Fruit fly (Drosophila melanogaster) whole organism, embryonic: Measurements from ENCODE around the gene IntS10.

Source experiments
- BtbVII ChIP-seq: fragments of 200-800 bp; sonication (Bioruptor generic); optimal IDR thresholded peaks from 3 replicates; lab custom pipeline; 2017; ENCODE audit warnings: missing biosample characterization, mild to moderate bottlenecking, missing genetic modification characterization
- CG10462 ChIP-seq: fragments of 200-800 bp; sonication (Bioruptor generic); optimal IDR thresholded peaks from 2 replicates; lab custom pipeline; 2016; ENCODE audit warnings: missing biosample characterization, missing genetic modification characterization
- CG11504 ChIP-seq: fragments of 200-800 bp; sonication (Bioruptor generic); optimal IDR thresholded peaks from 3 replicates; lab custom pipeline; 2019; ENCODE audit warnings: missing biosample characterization, mild to moderate bottlenecking, missing genetic modification characterization, moderate library complexity
- CG12219 ChIP-seq: fragments of 200-800 bp; sonication (Bioruptor generic); optimal IDR thresholded peaks from 3 replicates; lab custom pipeline; 2018; ENCODE audit warnings: missing biosample characterization, mild to moderate bottlenecking, missing genetic modification characterization
- CG14441 ChIP-seq: fragments of 200-800 bp; sonication (Bioruptor generic); IDR thresholded peaks from 2 replicates; pipeline ENCODE4 v1.3.6; 2022; ENCODE audit warnings: missing biosample characterization, missing genetic modification characterization
- CG2712 ChIP-seq: fragments of 200-800 bp; optimal IDR thresholded peaks from 3 replicates; lab custom pipeline; 2019; ENCODE audit warnings: missing biosample characterization, mild to moderate bottlenecking, missing genetic modification characterization, moderate library complexity
- CG4404 ChIP-seq: fragments of 200-800 bp; sonication (Bioruptor generic); IDR thresholded peaks from 2 replicates; pipeline ENCODE4 v1.3.6; 2022; ENCODE audit warnings: missing biosample characterization, missing genetic modification characterization
- CG4730 ChIP-seq: fragments of 200-800 bp; sonication (Bioruptor generic); IDR thresholded peaks from 2 replicates; pipeline ENCODE4 v1.3.6; 2022; ENCODE audit warnings: missing biosample characterization, missing genetic modification characterization
- CG7786 ChIP-seq: fragments of 200-800 bp; sonication (Bioruptor generic); optimal IDR thresholded peaks from 2 replicates; lab custom pipeline; 2016; ENCODE audit warnings: missing biosample characterization, missing genetic modification characterization
- CG7839 ChIP-seq: fragments of 200-800 bp; sonication (Bioruptor generic); optimal IDR thresholded peaks from 3 replicates; lab custom pipeline; 2018; ENCODE audit warnings: missing biosample characterization, mild to moderate bottlenecking, missing genetic modification characterization, moderate library complexity
- CG8290 ChIP-seq, 3 experiments: fragments of 200-800 bp; sonication (Bioruptor generic); optimal IDR thresholded peaks; 2 replicates each; lab custom pipeline; 2016 to 2019; ENCODE audit warnings: missing biosample characterization in 3 of 3, missing genetic modification characterization in 3 of 3, mild to moderate bottlenecking in 2 of 3, moderate library complexity in 1 of 3
- CG8388 ChIP-seq: fragments of 200-800 bp; sonication (Bioruptor generic); optimal IDR thresholded peaks from 2 replicates; lab custom pipeline; 2019; ENCODE audit warnings: missing biosample characterization, mild to moderate bottlenecking, missing genetic modification characterization, moderate library complexity
- CG9215 ChIP-seq: fragments of 200-800 bp; sonication (Bioruptor generic); IDR thresholded peaks from 2 replicates; pipeline ENCODE4 v1.3.6; 2022; ENCODE audit warnings: missing biosample characterization, missing genetic modification characterization
- Gug ChIP-seq: fragments of 200-800 bp; sonication (Bioruptor generic); IDR thresholded peaks from 4 replicates; pipeline ENCODE4 v1.3.6; 2022; ENCODE audit warnings: missing biosample characterization, missing genetic modification characterization
- NC2β ChIP-seq: fragments of 200-800 bp; sonication (Bioruptor generic); optimal IDR thresholded peaks from 2 replicates; lab custom pipeline; 2016; ENCODE audit warnings: missing biosample characterization, missing genetic modification characterization
- NfI ChIP-seq: fragments of 200-800 bp; sonication (Bioruptor generic); optimal IDR thresholded peaks from 3 replicates; lab custom pipeline; 2018; ENCODE audit warnings: missing biosample characterization, mild to moderate bottlenecking, missing genetic modification characterization, moderate library complexity
- Ptx1 ChIP-seq: fragments of 200-800 bp; sonication (Bioruptor generic); IDR thresholded peaks from 2 replicates; pipeline ENCODE4 v1.3.6; 2022; ENCODE audit warnings: missing biosample characterization, missing genetic modification characterization
- Ravus ChIP-seq: fragments of 200-800 bp; sonication (Bioruptor generic); IDR thresholded peaks from 2 replicates; pipeline ENCODE4 v1.3.6; 2022; ENCODE audit warnings: missing biosample characterization, missing genetic modification characterization
- Sox100B ChIP-seq: fragments of 200-800 bp; sonication (Bioruptor generic); optimal IDR thresholded peaks from 3 replicates; lab custom pipeline; 2018; ENCODE audit warnings: missing biosample characterization, mild to moderate bottlenecking, missing genetic modification characterization
- Sox102F ChIP-seq: fragments of 200-800 bp; sonication (Bioruptor generic); optimal IDR thresholded peaks from 2 replicates; lab custom pipeline; 2018; ENCODE audit warnings: missing biosample characterization, mild to moderate bottlenecking, missing genetic modification characterization, moderate library complexity
- Xbp1 ChIP-seq: fragments of 200-800 bp; sonication (Bioruptor generic); optimal IDR thresholded peaks from 3 replicates; lab custom pipeline; 2016; ENCODE audit warnings: missing biosample characterization, mild to moderate bottlenecking, missing genetic modification characterization
- Xrp1 ChIP-seq: fragments of 200-800 bp; sonication (Bioruptor generic); IDR thresholded peaks from 2 replicates; pipeline ENCODE4 v1.3.6; 2022; ENCODE audit warnings: missing biosample characterization, missing genetic modification characterization
- bbx ChIP-seq: fragments of 200-800 bp; sonication (Bioruptor generic); IDR thresholded peaks from 2 replicates; pipeline ENCODE4 v1.3.6; 2022; ENCODE audit warnings: missing biosample characterization, missing genetic modification characterization; ENCODE audit not compliant: partially characterized antibody
- bsh ChIP-seq, 2 experiments: fragments of 200-800 bp; sonication (Bioruptor generic); optimal IDR thresholded peaks; 2 replicates each; lab custom pipeline; 2017 to 2018; ENCODE audit warnings: mild to moderate bottlenecking in 2 of 2, missing biosample characterization in 2 of 2, missing genetic modification characterization in 2 of 2, moderate library complexity in 1 of 2
- chif ChIP-seq, 2 experiments: fragments of 200-800 bp; sonication (Bioruptor generic); optimal IDR thresholded peaks; 3 replicates each; lab custom pipeline; 2016; ENCODE audit warnings: missing biosample characterization in 2 of 2, missing genetic modification characterization in 2 of 2
- chinmo ChIP-seq: fragments of 200-800 bp; sonication (Bioruptor generic); IDR thresholded peaks from 4 replicates; pipeline ENCODE4 v1.3.6; 2022; ENCODE audit warnings: missing biosample characterization, missing genetic modification characterization; ENCODE audit not compliant: partially characterized antibody
- chm ChIP-seq: fragments of 200-800 bp; sonication (Bioruptor generic); IDR thresholded peaks from 2 replicates; pipeline ENCODE4 v1.3.6; 2022; ENCODE audit warnings: missing biosample characterization, missing genetic modification characterization
- dysf ChIP-seq: fragments of 200-800 bp; sonication (Bioruptor generic); IDR thresholded peaks from 3 replicates; pipeline ENCODE4 v1.3.6; 2022; ENCODE audit warnings: missing biosample characterization, missing genetic modification characterization
- eve ChIP-seq, 2 experiments: fragments of >200 bp; optimal IDR thresholded peaks; 2 replicates each; lab custom pipeline; 2017; ENCODE audit warnings: missing biosample characterization in 2 of 2, missing genetic modification characterization in 2 of 2
- fd96Cb ChIP-seq: fragments of 200-800 bp; sonication (Bioruptor generic); optimal IDR thresholded peaks from 2 replicates; lab custom pipeline; 2018; ENCODE audit warnings: missing biosample characterization, mild to moderate bottlenecking, missing genetic modification characterization, moderate library complexity
- inv ChIP-seq: fragments of 200-800 bp; sonication (Bioruptor generic); IDR thresholded peaks from 2 replicates; pipeline ENCODE4 v1.3.6; 2022; ENCODE audit warnings: missing biosample characterization, missing genetic modification characterization; ENCODE audit not compliant: partially characterized antibody
- ken ChIP-seq: fragments of 200-800 bp; sonication (Bioruptor generic); IDR thresholded peaks from 3 replicates; pipeline ENCODE4 v1.3.6; 2022; ENCODE audit warnings: missing biosample characterization, missing genetic modification characterization
- lmd ChIP-seq: fragments of 200-800 bp; sonication (Bioruptor generic); IDR thresholded peaks from 2 replicates; pipeline ENCODE4 v1.3.6; 2022; ENCODE audit warnings: missing biosample characterization, missing genetic modification characterization
- nerfin-2 ChIP-seq: fragments of 200-800 bp; sonication (Bioruptor generic); IDR thresholded peaks from 2 replicates; pipeline ENCODE4 v1.3.6; 2022; ENCODE audit warnings: missing biosample characterization, missing genetic modification characterization; ENCODE audit not compliant: partially characterized antibody
- nmo ChIP-seq: fragments of 200-800 bp; sonication (Bioruptor generic); optimal IDR thresholded peaks from 2 replicates; lab custom pipeline; 2018; ENCODE audit warnings: missing biosample characterization, mild to moderate bottlenecking, missing genetic modification characterization, moderate library complexity
- onecut ChIP-seq: fragments of 200-800 bp; sonication (Bioruptor generic); IDR thresholded peaks from 2 replicates; pipeline ENCODE4 v1.3.6; 2022; ENCODE audit warnings: missing biosample characterization, missing genetic modification characterization
- pan ChIP-seq, 4 experiments: fragments of >200 bp in 3 of 4; fragments of 200-800 bp in 1 of 4; sonication (Bioruptor generic) in 1 of 4; optimal IDR thresholded peaks in 3 of 4; IDR thresholded peaks in 1 of 4; 2 replicates each; pipeline versions ENCODE4 v1.3.6 to Lab custom; 2017 to 2022; ENCODE audit warnings: missing biosample characterization in 2 of 4, missing genetic modification characterization in 2 of 4, mixed read lengths in 1 of 4
- peb ChIP-seq: fragments of 200-800 bp; sonication (Bioruptor generic); IDR thresholded peaks from 2 replicates; pipeline ENCODE4 v1.3.6; 2022; ENCODE audit warnings: missing biosample characterization, missing genetic modification characterization
- phol ChIP-seq: fragments of 200-800 bp; sonication (Bioruptor generic); optimal IDR thresholded peaks from 3 replicates; lab custom pipeline; 2018; ENCODE audit warnings: missing biosample characterization, mild to moderate bottlenecking, missing genetic modification characterization, moderate library complexity
- prd ChIP-seq, 3 experiments: fragments of >200 bp in 2 of 3; fragments of 200-800 bp in 1 of 3; sonication (Bioruptor generic) in 1 of 3; optimal IDR thresholded peaks in 2 of 3; IDR thresholded peaks in 1 of 3; 2 replicates in 2 of 3; 3 replicates in 1 of 3; pipeline versions ENCODE4 v1.3.6 to Lab custom; 2017 to 2022; ENCODE audit warnings: missing biosample characterization in 1 of 3, missing genetic modification characterization in 1 of 3
- pum ChIP-seq: fragments of 200-800 bp; sonication (Bioruptor generic); optimal IDR thresholded peaks from 2 replicates; lab custom pipeline; 2016; ENCODE audit warnings: missing biosample characterization, missing genetic modification characterization
- row ChIP-seq: fragments of 200-800 bp; sonication (Bioruptor generic); IDR thresholded peaks from 3 replicates; pipeline ENCODE4 v1.3.6; 2022; ENCODE audit warnings: missing biosample characterization, missing genetic modification characterization
- sc ChIP-seq, 3 experiments: fragments of >200 bp in 2 of 3; fragments of 200-800 bp in 1 of 3; sonication (Bioruptor generic) in 1 of 3; optimal IDR thresholded peaks; 2 replicates in 2 of 3; 3 replicates in 1 of 3; lab custom pipeline; 2017; ENCODE audit warnings: mild to moderate bottlenecking in 1 of 3, missing biosample characterization in 1 of 3, missing genetic modification characterization in 1 of 3, missing genetic modification reagents in 1 of 3
- schlank ChIP-seq: fragments of 200-800 bp; sonication (Bioruptor generic); optimal IDR thresholded peaks from 2 replicates; lab custom pipeline; 2018; ENCODE audit warnings: missing biosample characterization, mild to moderate bottlenecking, missing genetic modification characterization
- unpg ChIP-seq: fragments of 200-800 bp; sonication (Bioruptor generic); optimal IDR thresholded peaks from 3 replicates; lab custom pipeline; 2018; ENCODE audit warnings: missing biosample characterization, mild to moderate bottlenecking, missing genetic modification characterization, moderate library complexity
- vvl ChIP-seq: fragments of 200-800 bp; sonication (Bioruptor generic); IDR thresholded peaks from 2 replicates; pipeline ENCODE4 v1.3.6; 2022; ENCODE audit warnings: missing biosample characterization, missing genetic modification characterization
- zen ChIP-seq: fragments of 200-800 bp; sonication (Bioruptor generic); optimal IDR thresholded peaks from 3 replicates; lab custom pipeline; 2018; ENCODE audit warnings: missing biosample characterization, mild to moderate bottlenecking, missing genetic modification characterization, moderate library complexity

The IntS10 gene

dm6 chr3L:3785688-3786087 is 20.8 kb upstream of the IntS10 start (continued):
- TF ChIP-seq CG8388 (GFP tag; lab: Kevin White, UChicago) (peak; percentile 19), CG9215 (GFP tag; lab: Robert Waterston, UW) (0 out of 2 replicates have a peak, but pooled peaks have one; percentile 5), CG2712 (tag; lab: Kevin White, UChicago) (peak; percentile 55), CG7786 (GFP tag; lab: Kevin White, UChicago) (peak; percentile 25), Ravus (peak; percentile 11; the same call in 1 of the 2 replicates), Xbp1 (GFP tag; lab: Kevin White, UChicago) (peak; percentile 3), peb (peak; percentile 52), row (GFP tag; lab: Robert Waterston, UW) (peak; percentile 53; the same call in 2 of the 3 replicates), onecut (peak; percentile 40), Xrp1 (GFP tag; lab: Robert Waterston, UW) (peak; percentile 71; the same call in 1 of the 2 replicates), Sox102F (GFP tag; lab: Kevin White, UChicago) (peak; percentile 59), sc (optimal IDR thresholded peaks at IDR 0.05; lab: Kevin White, UChicago) (no peak), sc (GFP tag; optimal IDR thresholded peaks at IDR 0.05; lab: Kevin White, UChicago) (peak; percentile 13), nerfin-2 (GFP tag; lab: Robert Waterston, UW) (no peak), Ptx1 (peak; percentile 60), inv (GFP tag; lab: Robert Waterston, UW) (no peak), CG4730 (GFP tag; lab: Robert Waterston, UW) (0 out of 2 replicates have a peak, but pooled peaks have one; percentile 36), phol (tag; lab: Kevin White, UChicago) (peak; percentile 27), ken (GFP tag; lab: Robert Waterston, UW) (peak; percentile 53; the same call in 1 of the 3 replicates), unpg (GFP tag; lab: Kevin White, UChicago) (peak; percentile 45), nmo (GFP tag; lab: Kevin White, UChicago) (peak; percentile 16), dysf (GFP tag; lab: Robert Waterston, UW) (peak; percentile 61), Sox100B (GFP tag; lab: Kevin White, UChicago) (no peak), CG7839 (tag; lab: Kevin White, UChicago) (peak; percentile 43), Gug (peak; percentile 5; the same call in 1 of the 4 replicates), CG14441 (GFP tag; lab: Robert Waterston, UW) (peak; percentile 71), CG11504 (tag; lab: Kevin White, UChicago) (peak; percentile 30), eve (GFP tag; optimal IDR thresholded peaks at IDR 0.05; lab: Kevin White, UChicago) (peak in 1 of 2 experiments; percentile 3), CG8290 (GFP tag; optimal IDR thresholded peaks at IDR 0.05; lab: Kevin White, UChicago) (no peak), CG8290 (tag; optimal IDR thresholded peaks at IDR 0.05; lab: Kevin White, UChicago) (peak in 1 of 2 experiments; percentile 7), BtbVII (GFP tag; lab: Kevin White, UChicago) (no peak), NC2β (GFP tag; lab: Kevin White, UChicago) (no peak), CG4404 (peak; percentile 34), vvl (GFP tag; lab: Robert Waterston, UW) (peak; percentile 20; the same call in 1 of the 2 replicates), NfI (GFP tag; lab: Kevin White, UChicago) (no peak), zen (no peak), CG10462 (no peak), fd96Cb (tag; lab: Kevin White, UChicago) (peak; percentile 27), pum (GFP tag; lab: Kevin White, UChicago) (peak; percentile 7), chm (GFP tag; lab: Robert Waterston, UW) (peak; percentile 10; the same call in 1 of the 2 replicates), pan (optimal IDR thresholded peaks at IDR 0.05; lab: Kevin White, UChicago) (no peak), pan (GFP tag; optimal IDR thresholded peaks at IDR 0.05 in 1 of 2, IDR thresholded peaks at IDR 0.05 in 1 of 2) (peak in 1 of 2 experiments; percentile 61), prd (optimal IDR thresholded peaks at IDR 0.05; lab: Kevin White, UChicago) (no peak), prd (GFP tag; IDR thresholded peaks at IDR 0.05; lab: Robert Waterston, UW) (peak; percentile 77), chinmo (GFP tag; lab: Robert Waterston, UW) (0 out of 4 replicates have a peak, but pooled peaks have one; percentile 43), bbx (no peak), schlank (tag; lab: Kevin White, UChicago) (no peak), chif (GFP tag; optimal IDR thresholded peaks at IDR 0.05; lab: Kevin White, UChicago) (peak in 1 of 2 experiments; percentile 31), bsh (GFP tag; optimal IDR thresholded peaks at IDR 0.05; lab: Kevin White, UChicago) (peak in 1 of 2 experiments; percentile 54), CG12219 (peak; percentile 11), lmd (peak; percentile 51)
